Worm (Caenorhabditis elegans) whole organism, L4 larva: ENCODE data around the gene srx-24.

ENCODE experiments used
- Y5F2A.4 ChIP-seq: fragments of 200-800 bp; sonication (Bioruptor generic); optimal IDR thresholded peaks from 2 replicates; lab custom pipeline; 2018; ENCODE audit warnings: mild to moderate bottlenecking, missing genetic modification characterization, missing compliant biosample characterization
- aha-1 ChIP-seq: fragments of 150-350 bp; peaks from one replicate; lab custom pipeline; 2014; ENCODE audit warnings: missing biosample characterization, missing genetic modification characterization
- ceh-82 ChIP-seq: sonication (generic microtip); optimal IDR thresholded peaks from 2 replicates; lab custom pipeline; 2017; ENCODE audit warnings: missing biosample characterization, missing genetic modification characterization
- daf-12 ChIP-seq: fragments of 150-350 bp; optimal IDR thresholded peaks from 2 replicates; lab custom pipeline; 2014; ENCODE audit warnings: missing biosample characterization, missing genetic modification reagents, missing genetic modification characterization
- fos-1 ChIP-seq: fragments of 150-350 bp; optimal IDR thresholded peaks from 2 replicates; lab custom pipeline; 2014; ENCODE audit warnings: missing biosample characterization, missing genetic modification characterization
- jun-1 ChIP-seq: fragments of 150-350 bp; optimal IDR thresholded peaks from 2 replicates; lab custom pipeline; 2014; ENCODE audit warnings: missing biosample characterization, missing genetic modification reagents, missing genetic modification characterization
- lin-38 ChIP-seq: fragments of 200-800 bp; sonication (Bioruptor generic); IDR thresholded peaks from 2 replicates; pipeline ENCODE4 v1.3.6; 2022; ENCODE audit warnings: missing genetic modification reagents, missing genetic modification characterization, missing compliant biosample characterization
- mep-1 ChIP-seq: fragments of 150-350 bp; sonication (generic microtip); optimal IDR thresholded peaks from 3 replicates; lab custom pipeline; 2014; ENCODE audit warnings: missing biosample characterization, missing genetic modification characterization
- nhr-25 ChIP-seq: sonication (generic microtip); optimal IDR thresholded peaks from 2 replicates; lab custom pipeline; 2017; ENCODE audit warnings: missing genetic modification characterization, mild to moderate bottlenecking, missing compliant biosample characterization, antibody characterized with exemption, moderate library complexity, borderline replicate concordance; ENCODE audit not compliant: insufficient read depth
- pha-4 ChIP-seq, 2 experiments: fragments of 150-350 bp in 1 of 2; fragments of 200-800 bp in 1 of 2; sonication (Bioruptor generic) in 1 of 2; IDR thresholded peaks in 1 of 2; optimal IDR thresholded peaks in 1 of 2; 2 replicates each; pipeline versions ENCODE4 v1.3.6 to Lab custom; 2014 to 2022; ENCODE audit warnings: missing genetic modification characterization in 2 of 2, missing genetic modification reagents in 2 of 2, missing biosample characterization in 1 of 2, missing compliant biosample characterization in 1 of 2
- sdz-12 ChIP-seq: fragments of 200-800 bp; sonication (Bioruptor generic); optimal IDR thresholded peaks from 2 replicates; lab custom pipeline; 2018; ENCODE audit warnings: mild to moderate bottlenecking, missing genetic modification characterization, missing compliant biosample characterization
- unc-62 ChIP-seq, 3 experiments: fragments of 150-350 bp in 1 of 3; sonication (generic microtip); optimal IDR thresholded peaks in 2 of 3; peaks in 1 of 3; 1 replicate in 1 of 3; 2 replicates in 2 of 3; lab custom pipeline; 2014 to 2017; ENCODE audit warnings: missing biosample characterization in 3 of 3, missing genetic modification characterization in 3 of 3, missing genetic modification reagents in 3 of 3, missing genotype in 1 of 3
- zag-1 ChIP-seq: fragments of 150-350 bp; optimal IDR thresholded peaks from 2 replicates; lab custom pipeline; 2014; ENCODE audit warnings: missing biosample characterization, missing genetic modification characterization
- ztf-7 ChIP-seq: fragments of 150-350 bp; optimal IDR thresholded peaks from 2 replicates; lab custom pipeline; 2014; ENCODE audit warnings: missing biosample characterization, missing genetic modification characterization

DNA sequence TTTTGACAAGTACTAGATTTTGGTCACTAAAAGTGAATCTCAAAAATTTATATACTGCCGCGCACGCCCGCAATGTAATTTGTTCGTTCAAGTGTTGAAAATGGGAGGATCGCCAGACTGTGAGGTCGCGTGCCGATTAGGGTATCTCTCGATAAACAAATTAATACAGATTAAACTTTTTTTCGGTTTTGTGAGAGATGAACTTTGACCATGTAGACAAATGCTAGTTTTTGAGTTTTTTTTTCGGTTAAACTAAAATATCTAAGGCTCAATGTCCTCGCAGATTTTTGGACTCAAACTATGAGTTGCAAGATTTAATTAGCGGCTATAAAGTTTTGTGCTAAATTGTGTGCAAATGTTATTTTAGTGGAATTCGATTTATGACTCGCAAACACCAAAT is 19.8 kb upstream of the srx-24 start, which contains the start of gene dhs-15:
- TF ChIP-seq daf-12 (no peak), fos-1 (tag; lab: Kevin White, UChicago) (no peak), lin-38 (GFP tag; lab: Robert Waterston, UW) (no peak), zag-1 (no peak), aha-1 (tag; lab: Kevin White, UChicago) (no peak), nhr-25 (no peak), ztf-7 (tag; lab: Kevin White, UChicago) (no peak), ceh-82 (tag; lab: Kevin White, UChicago) (no peak), mep-1 (tag; lab: Kevin White, UChicago) (no peak), unc-62 (GFP tag; optimal IDR thresholded peaks at IDR 0.05 in 1 of 2; lab: Kevin White, UChicago) (no peak), unc-62 (tag; optimal IDR thresholded peaks at IDR 0.05; lab: Kevin White, UChicago) (no peak), jun-1 (no peak), pha-4 (GFP tag; IDR thresholded peaks at IDR 0.05; lab: Robert Waterston, UW) (no peak), pha-4 (tag; optimal IDR thresholded peaks at IDR 0.05; lab: Kevin White, UChicago) (no peak), sdz-12 (GFP tag; lab: Kevin White, UChicago) (no peak), Y5F2A.4 (no peak)
